Worm (Caenorhabditis elegans): ENCODE measurements around the gene exp-1.
A peak's percentile ranks its signal among the peaks of the same experiment; 100 is the strongest.

Gene exp-1

DNA sequence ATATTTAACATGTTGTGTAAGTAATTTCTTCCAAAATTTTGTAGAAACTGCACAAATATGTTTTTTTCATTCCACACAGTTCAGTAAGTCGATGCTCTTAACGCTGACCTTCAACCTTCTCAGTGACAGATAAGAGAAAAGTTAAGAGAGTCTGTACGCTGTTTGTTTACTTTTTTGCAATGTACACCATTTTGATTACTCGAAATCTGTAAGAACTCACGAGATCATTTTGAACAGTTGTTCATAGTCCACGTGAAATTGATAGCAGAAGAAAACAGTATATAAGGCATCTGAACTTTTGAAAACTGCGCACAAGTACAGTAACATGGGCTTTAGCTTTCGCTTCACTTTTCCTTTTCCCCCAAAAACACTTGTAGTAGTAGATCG is 17.8 kb upstream of the exp-1 start:
- TF ChIP-seq nhr-85 (tag) (no peak), fkh-4 (tag; optimal IDR thresholded peaks at IDR 0.05; ENCODE audit: borderline replicate concordance) (no peak), lir-3 (tag; optimal IDR thresholded peaks at IDR 0.05; ENCODE audit: poor library complexity) (no peak), nhr-28 (tag; optimal IDR thresholded peaks at IDR 0.05) (no peak)

DNA sequence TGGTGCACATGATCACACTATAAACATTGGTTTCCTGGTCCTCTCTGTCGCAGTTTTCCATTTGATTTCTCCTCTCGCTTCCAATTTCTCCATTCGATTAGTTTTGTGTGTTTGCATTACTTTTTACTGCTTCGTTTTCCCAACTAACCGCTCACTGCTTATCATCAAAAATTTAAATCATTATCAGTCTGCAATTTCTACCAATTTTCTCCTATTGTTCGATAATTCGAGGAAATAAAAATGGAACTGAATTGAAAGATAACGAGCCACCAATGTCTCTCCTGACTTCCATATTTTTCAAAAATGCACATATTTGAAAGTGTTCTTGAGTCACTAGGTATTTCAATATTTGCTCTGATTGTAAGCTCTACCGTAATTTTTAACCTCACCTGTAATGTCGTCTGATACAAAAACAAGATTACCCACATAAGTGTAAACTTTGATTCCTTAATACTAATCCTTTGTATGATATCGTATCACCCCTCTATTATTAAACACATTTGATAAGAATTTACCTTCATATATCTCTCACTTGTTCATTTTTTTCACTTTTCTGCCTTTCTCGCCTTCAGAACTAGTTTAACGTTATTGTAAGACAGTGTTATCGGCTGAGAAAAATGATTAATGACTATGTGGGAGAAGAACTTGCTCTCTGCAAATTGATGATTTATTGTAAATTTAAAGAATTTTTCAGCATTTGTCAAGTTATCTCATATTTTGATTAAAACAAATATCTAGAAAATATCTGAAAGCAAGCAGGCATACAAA is 17.3 kb upstream of the exp-1 start:
- TF ChIP-seq lin-14 (GFP tag; optimal IDR thresholded peaks at IDR 0.05): peak; percentile 1
- no peak for TF ChIP-seq lsy-2 (tag; optimal IDR thresholded peaks at IDR 0.05)
- TF ChIP-seq irx-1 (tag; optimal IDR thresholded peaks at IDR 0.05): no peak
- TF ChIP-seq mep-1 (tag; optimal IDR thresholded peaks at IDR 0.05): no peak
- peak; percentile 81 for TF ChIP-seq elt-2 (tag; optimal IDR thresholded peaks at IDR 0.05)
- TF ChIP-seq elt-3 (tag; optimal IDR thresholded peaks at IDR 0.05): peak in 2 of 6 experiments; percentile 24 to 55
- TF ChIP-seq zip-4 (GFP tag; optimal IDR thresholded peaks at IDR 0.05): no peak
- peak; percentile 71 for TF ChIP-seq tlp-1 (tag; optimal IDR thresholded peaks at IDR 0.05)
- no peak for TF ChIP-seq nhr-19 (GFP tag; conservative IDR thresholded peaks at IDR 0.05)
- no peak for TF ChIP-seq egl-27 (tag; optimal IDR thresholded peaks at IDR 0.05)
- no peak for TF ChIP-seq efl-3 (GFP tag; optimal IDR thresholded peaks at IDR 0.05)
- no peak for TF ChIP-seq pqm-1 (tag; optimal IDR thresholded peaks at IDR 0.05)
- TF ChIP-seq rnt-1 (tag; optimal IDR thresholded peaks at IDR 0.05): no peak
- no peak for TF ChIP-seq ceh-82 (tag; optimal IDR thresholded peaks at IDR 0.05)
- TF ChIP-seq snpc-4 (tag; optimal IDR thresholded peaks at IDR 0.05): no peak
- peak; percentile 56 for TF ChIP-seq blmp-1 (tag; optimal IDR thresholded peaks at IDR 0.05)
- TF ChIP-seq ztf-4 (tag; optimal IDR thresholded peaks at IDR 0.05): no peak
- TF ChIP-seq ceh-90 (tag; optimal IDR thresholded peaks at IDR 0.05): no peak
- no peak for TF ChIP-seq C34B4.2 (tag; optimal IDR thresholded peaks at IDR 0.05)
- no peak for TF ChIP-seq ceh-88 (GFP tag; IDR thresholded peaks at IDR 0.05)
- no peak for TF ChIP-seq unc-130 (tag; optimal IDR thresholded peaks at IDR 0.05)
- TF ChIP-seq Y116A8C.19 (tag; optimal IDR thresholded peaks at IDR 0.05; ENCODE audit: borderline replicate concordance): no peak
- TF ChIP-seq ets-5 (GFP tag; IDR thresholded peaks at IDR 0.05): no peak

ce11 chrII:6176154-6176897 is 15.4 kb upstream of the exp-1 start:
- TF ChIP-seq aha-1 (tag; optimal IDR thresholded peaks at IDR 0.05): no peak
- peak; percentile 91 for TF ChIP-seq nhr-85 (tag)
- TF ChIP-seq xbp-1 (tag; optimal IDR thresholded peaks at IDR 0.05): no peak
- no peak for TF ChIP-seq isw-1 (GFP tag; IDR thresholded peaks at IDR 0.05)
- no peak for TF ChIP-seq ces-1 (GFP tag; optimal IDR thresholded peaks at IDR 0.05)
- no peak for TF ChIP-seq nhr-11 (tag; optimal IDR thresholded peaks at IDR 0.05)
- TF ChIP-seq efl-1 (optimal IDR thresholded peaks at IDR 0.05): no peak
- TF ChIP-seq efl-1 (GFP tag; optimal IDR thresholded peaks at IDR 0.05 in 1 of 2): peak in 1 of 2 experiments; percentile 40
- TF ChIP-seq unc-130 (tag; optimal IDR thresholded peaks at IDR 0.05): peak; percentile 20
- TF ChIP-seq unc-86 (tag; optimal IDR thresholded peaks at IDR 0.05): no peak
- TF ChIP-seq grh-1 (GFP tag; IDR thresholded peaks at IDR 0.05): no peak
- TF ChIP-seq hpl-2 (GFP tag; optimal IDR thresholded peaks at IDR 0.05): no peak
- no peak for TF ChIP-seq jun-1 (tag; optimal IDR thresholded peaks at IDR 0.05)
- TF ChIP-seq nhr-28 (tag; optimal IDR thresholded peaks at IDR 0.05): no peak
- TF ChIP-seq sox-4 (tag; optimal IDR thresholded peaks at IDR 0.05): no peak
- no peak for TF ChIP-seq ztf-4 (tag; optimal IDR thresholded peaks at IDR 0.05)
- no peak for TF ChIP-seq tlp-1 (tag; optimal IDR thresholded peaks at IDR 0.05)
- TF ChIP-seq skn-1 (tag; optimal IDR thresholded peaks at IDR 0.05): no peak
- no peak for TF ChIP-seq nhr-12 (tag; optimal IDR thresholded peaks at IDR 0.05)
- no peak for TF ChIP-seq irx-1 (tag; optimal IDR thresholded peaks at IDR 0.05)
- TF ChIP-seq nhr-237 (tag; optimal IDR thresholded peaks at IDR 0.05): no peak
- TF ChIP-seq fkh-8 (tag; optimal IDR thresholded peaks at IDR 0.05): no peak
- TF ChIP-seq rnt-1 (tag; optimal IDR thresholded peaks at IDR 0.05): peak; percentile 24
- no peak for TF ChIP-seq mdl-1 (tag; optimal IDR thresholded peaks at IDR 0.05)
- no peak for TF ChIP-seq C04F5.9 (tag; optimal IDR thresholded peaks at IDR 0.05)
- TF ChIP-seq zip-4 (GFP tag; optimal IDR thresholded peaks at IDR 0.05): no peak
- peak; percentile 42 for TF ChIP-seq lin-39 (tag; optimal IDR thresholded peaks at IDR 0.05)
- TF ChIP-seq efl-3 (GFP tag; optimal IDR thresholded peaks at IDR 0.05): no peak
- no peak for TF ChIP-seq fkh-10 (GFP tag; optimal IDR thresholded peaks at IDR 0.05)
- no peak for TF ChIP-seq C34B4.2 (tag; optimal IDR thresholded peaks at IDR 0.05)
- no peak for TF ChIP-seq ceh-82 (tag; optimal IDR thresholded peaks at IDR 0.05)
